Worm (Caenorhabditis elegans) whole organism, L1 larva: ENCODE results near the gene fbxa-30.

Experiments
- C34B4.2 ChIP-seq: sonication (generic microtip); optimal IDR thresholded peaks from 2 replicates; lab custom pipeline; 2017; ENCODE audit warnings: mild to moderate bottlenecking, missing genetic modification characterization, missing compliant biosample characterization
- ceh-8 ChIP-seq: fragments of 200-800 bp; sonication (Bioruptor generic); optimal IDR thresholded peaks from 2 replicates; lab custom pipeline; 2018; ENCODE audit warnings: mild to moderate bottlenecking, missing genetic modification characterization, moderate library complexity, missing compliant biosample characterization
- egl-13 ChIP-seq: sonication (generic microtip); optimal IDR thresholded peaks from 2 replicates; lab custom pipeline; 2016; ENCODE audit warnings: missing genotype, missing genetic modification reagents, missing genetic modification characterization, missing compliant biosample characterization
- fkh-8 ChIP-seq: sonication (generic microtip); optimal IDR thresholded peaks from 2 replicates; lab custom pipeline; 2016; ENCODE audit warnings: mild to moderate bottlenecking, missing genetic modification characterization, missing compliant biosample characterization
- fos-1 ChIP-seq: fragments of 150-350 bp; optimal IDR thresholded peaks from 2 replicates; lab custom pipeline; 2014; ENCODE audit warnings: missing biosample characterization, missing genetic modification characterization
- jun-1 ChIP-seq: fragments of 150-350 bp; optimal IDR thresholded peaks from 2 replicates; lab custom pipeline; 2014; ENCODE audit warnings: missing biosample characterization, missing genetic modification reagents, missing genetic modification characterization
- lin-39 ChIP-seq: fragments of 150-350 bp; optimal IDR thresholded peaks from 2 replicates; lab custom pipeline; 2014; ENCODE audit warnings: missing biosample characterization, missing genetic modification reagents, missing genetic modification characterization
- mdl-1 ChIP-seq, 2 experiments: fragments of 150-350 bp; optimal IDR thresholded peaks; 2 replicates each; lab custom pipeline; 2014 to 2017; ENCODE audit warnings: missing biosample characterization in 2 of 2, missing genetic modification characterization in 2 of 2, inconsistent platforms in 1 of 2
- nhr-11 ChIP-seq: fragments of 150-350 bp; optimal IDR thresholded peaks from 2 replicates; lab custom pipeline; 2014; ENCODE audit warnings: missing biosample characterization, missing genetic modification characterization
- nhr-77 ChIP-seq: fragments of 150-350 bp; optimal IDR thresholded peaks from 2 replicates; lab custom pipeline; 2014; ENCODE audit warnings: missing biosample characterization, missing genetic modification characterization
- snpc-4 ChIP-seq: fragments of 150-350 bp; optimal IDR thresholded peaks from 2 replicates; lab custom pipeline; 2014; ENCODE audit warnings: missing biosample characterization, missing genetic modification characterization
- tlp-1 ChIP-seq: fragments of 150-350 bp; optimal IDR thresholded peaks from 2 replicates; lab custom pipeline; 2014; ENCODE audit warnings: missing biosample characterization, missing genetic modification characterization
- unc-130 ChIP-seq: fragments of 150-350 bp; optimal IDR thresholded peaks from 2 replicates; lab custom pipeline; 2017; ENCODE audit warnings: missing biosample characterization, missing genetic modification characterization, inconsistent platforms
- unc-62 ChIP-seq: fragments of 150-350 bp; optimal IDR thresholded peaks from 2 replicates; lab custom pipeline; 2014; ENCODE audit warnings: missing biosample characterization, missing genetic modification reagents, missing genetic modification characterization

- no peak for TF ChIP-seq ceh-8 (GFP tag; lab: Kevin White, UChicago)
- no peak for TF ChIP-seq unc-62 (GFP tag; lab: Kevin White, UChicago)
- TF ChIP-seq egl-13 = no peak
- no peak for TF ChIP-seq jun-1
- no peak for TF ChIP-seq fos-1
- TF ChIP-seq mdl-1 (tag; optimal IDR thresholded peaks at IDR 0.05; lab: Kevin White, UChicago) = no peak
- TF ChIP-seq nhr-77 (tag; lab: Kevin White, UChicago) = no peak
- no peak for TF ChIP-seq C34B4.2 (tag; lab: Kevin White, UChicago)
- no peak for TF ChIP-seq tlp-1 (tag; lab: Kevin White, UChicago)
- no peak for TF ChIP-seq lin-39 (tag; lab: Kevin White, UChicago)
- TF ChIP-seq snpc-4 (tag; lab: Kevin White, UChicago) = no peak
- no peak for TF ChIP-seq unc-130
- no peak for TF ChIP-seq nhr-11
- no peak for TF ChIP-seq fkh-8 (tag; lab: Kevin White, UChicago)
These were observed 36.7 kb downstream of the fbxa-30 start, which contains the start of gene fbxa-61 for ce11 chrIII:1238704-1239103.
